Fruit fly (Drosophila melanogaster) whole organism, prepupa: ENCODE measurements around the gene nAChRalpha5.

ENCODE experiments used
- CG10631 ChIP-seq: fragments of 200-800 bp; sonication (Bioruptor generic); optimal IDR thresholded peaks from 2 replicates; lab custom pipeline; 2016; ENCODE audit warnings: missing biosample characterization, missing genetic modification characterization
- CG11294 ChIP-seq: fragments of 200-800 bp; sonication (Bioruptor generic); IDR thresholded peaks from 2 replicates; pipeline ENCODE4 v1.3.6; 2022; ENCODE audit warnings: missing biosample characterization, missing genetic modification characterization
- CG11762 ChIP-seq: fragments of 200-800 bp; sonication (Bioruptor generic); optimal IDR thresholded peaks from 3 replicates; lab custom pipeline; 2016; ENCODE audit warnings: missing biosample characterization, missing genetic modification characterization; ENCODE audit not compliant: insufficient read depth
- CG11902 ChIP-seq: fragments of 200-800 bp; sonication (Bioruptor generic); optimal IDR thresholded peaks from 3 replicates; lab custom pipeline; 2016; ENCODE audit warnings: missing biosample characterization, missing genetic modification characterization
- CG15336 ChIP-seq: fragments of 200-800 bp; sonication (Bioruptor generic); IDR thresholded peaks from 2 replicates; pipeline ENCODE4 v1.3.6; 2022; ENCODE audit warnings: missing biosample characterization, missing genetic modification characterization
- CG1621 ChIP-seq: fragments of 200-800 bp; sonication (Bioruptor generic); optimal IDR thresholded peaks from 3 replicates; lab custom pipeline; 2018; ENCODE audit warnings: missing biosample characterization, mild to moderate bottlenecking, missing genetic modification characterization
- CG3032 ChIP-seq: fragments of 200-800 bp; optimal IDR thresholded peaks from 2 replicates; lab custom pipeline; 2019; ENCODE audit warnings: missing biosample characterization, mild to moderate bottlenecking, missing genetic modification characterization, moderate library complexity
- CG31627 ChIP-seq: fragments of 200-800 bp; sonication (Bioruptor generic); optimal IDR thresholded peaks from 3 replicates; lab custom pipeline; 2016; ENCODE audit warnings: missing biosample characterization, missing genetic modification characterization
- CG32006 ChIP-seq: fragments of 200-800 bp; sonication (Bioruptor generic); optimal IDR thresholded peaks from 3 replicates; lab custom pipeline; 2017; ENCODE audit warnings: missing biosample characterization, mild to moderate bottlenecking, missing genetic modification characterization
- CG34406 ChIP-seq: fragments of 200-800 bp; sonication (Bioruptor generic); optimal IDR thresholded peaks from 3 replicates; lab custom pipeline; 2016; ENCODE audit warnings: missing biosample characterization, missing genetic modification characterization
- CG6163 ChIP-seq: fragments of 200-800 bp; sonication (Bioruptor generic); IDR thresholded peaks from 3 replicates; pipeline ENCODE4 v1.3.6; 2022; ENCODE audit warnings: missing biosample characterization, missing genetic modification characterization
- CG6276 ChIP-seq: fragments of 200-800 bp; sonication (Bioruptor generic); optimal IDR thresholded peaks from 2 replicates; lab custom pipeline; 2017; ENCODE audit warnings: missing biosample characterization, mild to moderate bottlenecking, missing genetic modification characterization
- CG6792 ChIP-seq: fragments of 200-800 bp; sonication (Bioruptor generic); optimal IDR thresholded peaks from 3 replicates; lab custom pipeline; 2016; ENCODE audit warnings: missing biosample characterization, missing genetic modification characterization
- CG6808 ChIP-seq: fragments of 200-800 bp; sonication (Bioruptor generic); optimal IDR thresholded peaks from 3 replicates; lab custom pipeline; 2017; ENCODE audit warnings: missing biosample characterization, missing genetic modification characterization, mild to moderate bottlenecking, moderate library complexity, missing genetic modification reagents
- CG6854 ChIP-seq: fragments of 200-800 bp; sonication (Bioruptor generic); optimal IDR thresholded peaks from 2 replicates; lab custom pipeline; 2017; ENCODE audit warnings: missing biosample characterization, mild to moderate bottlenecking, missing genetic modification characterization
- CG7368 ChIP-seq: fragments of 200-800 bp; sonication (Bioruptor generic); optimal IDR thresholded peaks from 3 replicates; lab custom pipeline; 2016; ENCODE audit warnings: missing biosample characterization, missing genetic modification characterization
- CG8119 ChIP-seq: fragments of 200-800 bp; sonication (Bioruptor generic); IDR thresholded peaks from 3 replicates; pipeline ENCODE4 v1.3.6; 2022; ENCODE audit warnings: missing biosample characterization, missing genetic modification characterization
- CG8319 ChIP-seq: fragments of 200-800 bp; sonication (Bioruptor generic); optimal IDR thresholded peaks from 3 replicates; lab custom pipeline; 2016; ENCODE audit warnings: missing biosample characterization, missing genetic modification characterization
- CG8632 ChIP-seq: fragments of 200-800 bp; sonication (Bioruptor generic); optimal IDR thresholded peaks from 3 replicates; lab custom pipeline; 2016; ENCODE audit warnings: missing biosample characterization, missing genetic modification characterization
- Eip78C ChIP-seq: fragments of 200-800 bp; sonication (Bioruptor generic); peaks from one replicate; lab custom pipeline; 2016; ENCODE audit warnings: missing biosample characterization, missing genetic modification characterization
- Eip93F ChIP-seq: fragments of 200-800 bp; sonication (Bioruptor generic); optimal IDR thresholded peaks from 2 replicates; lab custom pipeline; 2016; ENCODE audit warnings: missing biosample characterization, mild to moderate bottlenecking, missing genetic modification characterization
- Ets21C ChIP-seq: fragments of 200-800 bp; sonication (Bioruptor generic); optimal IDR thresholded peaks from 3 replicates; lab custom pipeline; 2016; ENCODE audit warnings: missing biosample characterization, missing genetic modification characterization
- Ets96B ChIP-seq: fragments of 200-800 bp; optimal IDR thresholded peaks from 2 replicates; lab custom pipeline; 2019; ENCODE audit warnings: missing biosample characterization, mild to moderate bottlenecking, missing genetic modification characterization, moderate library complexity
- Gug ChIP-seq: fragments of 200-800 bp; sonication (Bioruptor generic); IDR thresholded peaks from 2 replicates; pipeline ENCODE4 v1.3.6; 2022; ENCODE audit warnings: missing biosample characterization, missing genetic modification characterization
- Hr38 ChIP-seq: sonication (Bioruptor generic); optimal IDR thresholded peaks from 2 replicates; lab custom pipeline; 2016; ENCODE audit warnings: missing biosample characterization, missing genetic modification characterization
- Hr39 ChIP-seq: fragments of 200-800 bp; sonication (Bioruptor generic); optimal IDR thresholded peaks from 2 replicates; lab custom pipeline; 2016; ENCODE audit warnings: missing biosample characterization, missing genetic modification characterization
- Hr4 ChIP-seq: fragments of 200-800 bp; sonication (Bioruptor generic); optimal IDR thresholded peaks from 3 replicates; lab custom pipeline; 2016; ENCODE audit warnings: missing biosample characterization, missing genetic modification characterization
- Lpt ChIP-seq: fragments of 200-800 bp; sonication (Bioruptor generic); optimal IDR thresholded peaks from 3 replicates; lab custom pipeline; 2016; ENCODE audit warnings: missing biosample characterization, missing genetic modification characterization
- Met ChIP-seq: fragments of 200-800 bp; sonication (Bioruptor generic); optimal IDR thresholded peaks from 3 replicates; lab custom pipeline; 2016; ENCODE audit warnings: missing biosample characterization, missing genetic modification characterization
- Smox ChIP-seq: fragments of 200-800 bp; sonication (Bioruptor generic); optimal IDR thresholded peaks from 3 replicates; lab custom pipeline; 2016; ENCODE audit warnings: missing biosample characterization, missing genetic modification characterization
- Sox102F ChIP-seq: fragments of 200-800 bp; sonication (Bioruptor generic); optimal IDR thresholded peaks from 2 replicates; lab custom pipeline; 2016; ENCODE audit warnings: missing biosample characterization, mild to moderate bottlenecking, missing genetic modification characterization
- Sox14 ChIP-seq: fragments of 200-800 bp; sonication (Bioruptor generic); optimal IDR thresholded peaks from 3 replicates; lab custom pipeline; 2016; ENCODE audit warnings: missing biosample characterization, missing genetic modification characterization
- achi ChIP-seq: fragments of 200-800 bp; sonication (Bioruptor generic); optimal IDR thresholded peaks from 3 replicates; lab custom pipeline; 2016; ENCODE audit warnings: missing biosample characterization, missing genetic modification characterization
- cyc ChIP-seq: fragments of 200-800 bp; sonication (Bioruptor generic); optimal IDR thresholded peaks from 3 replicates; lab custom pipeline; 2016; ENCODE audit warnings: missing biosample characterization, missing genetic modification characterization
- dac ChIP-seq: fragments of 200-800 bp; sonication (Bioruptor generic); optimal IDR thresholded peaks from 2 replicates; lab custom pipeline; 2017; ENCODE audit warnings: missing biosample characterization, mild to moderate bottlenecking, missing genetic modification characterization
- dsx ChIP-seq: fragments of 200-800 bp; optimal IDR thresholded peaks from 3 replicates; lab custom pipeline; 2019; ENCODE audit warnings: missing biosample characterization, mild to moderate bottlenecking, missing genetic modification characterization, moderate library complexity; ENCODE audit not compliant: poor library complexity, severe bottlenecking
- eg ChIP-seq: fragments of 200-800 bp; sonication (Bioruptor generic); IDR thresholded peaks from 3 replicates; pipeline ENCODE4 v1.3.6; 2022; ENCODE audit warnings: missing biosample characterization, missing genetic modification characterization
- fd59A ChIP-seq: fragments of 200-800 bp; sonication (Bioruptor generic); optimal IDR thresholded peaks from 2 replicates; lab custom pipeline; 2017; ENCODE audit warnings: missing biosample characterization, mild to moderate bottlenecking, missing genetic modification characterization, missing genetic modification reagents
- fd85E ChIP-seq: fragments of 200-800 bp; sonication (Bioruptor generic); optimal IDR thresholded peaks from 3 replicates; lab custom pipeline; 2016; ENCODE audit warnings: missing biosample characterization, missing genetic modification characterization
- fkh ChIP-seq: fragments of 200-800 bp; sonication (Bioruptor generic); optimal IDR thresholded peaks from 3 replicates; lab custom pipeline; 2017; ENCODE audit warnings: missing biosample characterization, mild to moderate bottlenecking, missing genetic modification characterization, moderate library complexity
- lz ChIP-seq: fragments of 200-800 bp; sonication (Bioruptor generic); optimal IDR thresholded peaks from 3 replicates; lab custom pipeline; 2016; ENCODE audit warnings: missing biosample characterization, missing genetic modification characterization
- net ChIP-seq: fragments of 200-800 bp; sonication (Bioruptor generic); optimal IDR thresholded peaks from 3 replicates; lab custom pipeline; 2016; ENCODE audit warnings: missing biosample characterization, missing genetic modification characterization
- pdm3 ChIP-seq: fragments of 200-800 bp; sonication (Bioruptor generic); optimal IDR thresholded peaks from 3 replicates; lab custom pipeline; 2016; ENCODE audit warnings: missing biosample characterization, missing genetic modification characterization
- salr ChIP-seq, 2 experiments: fragments of 200-800 bp; sonication (Bioruptor generic); optimal IDR thresholded peaks; 3 replicates each; lab custom pipeline; 2016 to 2018; ENCODE audit warnings: missing biosample characterization in 2 of 2, missing genetic modification characterization in 2 of 2, mild to moderate bottlenecking in 1 of 2
- spab ChIP-seq: fragments of 200-800 bp; sonication (Bioruptor generic); optimal IDR thresholded peaks from 2 replicates; lab custom pipeline; 2017; ENCODE audit warnings: missing biosample characterization, mild to moderate bottlenecking, missing genetic modification characterization, missing genetic modification reagents
- ss ChIP-seq, 2 experiments: fragments of 200-800 bp; sonication (Bioruptor generic); optimal IDR thresholded peaks; 2 replicates in 1 of 2; 3 replicates in 1 of 2; lab custom pipeline; 2017 to 2018; ENCODE audit warnings: mild to moderate bottlenecking in 2 of 2, missing biosample characterization in 2 of 2, missing genetic modification characterization in 2 of 2, moderate library complexity in 1 of 2
- svp ChIP-seq: fragments of 200-800 bp; sonication (Bioruptor generic); peaks from one replicate; lab custom pipeline; 2016; ENCODE audit warnings: missing biosample characterization, missing genetic modification characterization
- topi ChIP-seq: fragments of 200-800 bp; sonication (Bioruptor generic); optimal IDR thresholded peaks from 3 replicates; lab custom pipeline; 2016; ENCODE audit warnings: missing biosample characterization, missing genetic modification characterization
- vri ChIP-seq: fragments of 200-800 bp; sonication (Bioruptor generic); optimal IDR thresholded peaks from 3 replicates; lab custom pipeline; 2016; ENCODE audit warnings: missing biosample characterization, mild to moderate bottlenecking, missing genetic modification characterization

The nAChRalpha5 gene

DNA sequence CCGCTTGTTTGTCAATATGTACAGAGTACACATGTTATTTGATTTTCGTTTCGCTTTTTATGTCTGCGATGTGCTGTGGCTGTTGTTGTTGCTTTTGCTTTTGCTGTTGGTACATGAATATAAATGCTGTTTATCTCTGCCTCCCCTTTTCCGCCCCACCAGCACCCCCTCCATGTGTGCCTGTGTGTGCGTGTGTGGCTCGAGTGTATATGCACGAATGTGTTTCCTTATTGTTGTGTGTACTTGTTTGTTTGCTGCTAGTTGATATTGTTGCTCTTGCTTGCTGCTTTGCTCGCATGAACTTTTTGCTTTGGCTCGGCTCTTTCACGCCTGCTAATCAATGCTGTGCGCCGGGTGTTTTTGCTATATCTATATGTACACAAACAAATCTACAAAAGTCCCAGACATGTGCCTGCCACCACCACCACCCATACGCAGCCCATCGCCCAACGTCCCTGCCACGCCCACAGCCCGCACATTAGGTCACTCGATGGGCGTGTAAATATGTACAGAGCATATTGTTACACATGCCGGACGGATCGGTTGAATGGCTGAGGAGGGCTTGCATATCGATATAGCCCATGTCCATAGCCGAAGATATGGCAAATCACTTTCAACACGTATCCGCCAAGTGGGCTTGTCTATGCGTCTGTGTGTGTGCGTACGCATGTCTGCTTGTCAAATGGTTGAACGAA, 15.8 kb upstream of the nAChRalpha5 start (continued):
- peak; percentile 81 for TF ChIP-seq vri (GFP tag; lab: Kevin White, UChicago)
- TF ChIP-seq fd59A, result peak; percentile 21
- TF ChIP-seq Sox14, result peak; percentile 57
- TF ChIP-seq Lpt, result peak; percentile 88
- TF ChIP-seq dac (GFP tag; lab: Kevin White, UChicago), result peak; percentile 59
- TF ChIP-seq svp, result peak; percentile 69
- TF ChIP-seq CG34406 (GFP tag; lab: Kevin White, UChicago), result peak; percentile 77
- TF ChIP-seq CG32006, result peak; percentile 21
- peak; percentile 91 for TF ChIP-seq CG6163

DNA sequence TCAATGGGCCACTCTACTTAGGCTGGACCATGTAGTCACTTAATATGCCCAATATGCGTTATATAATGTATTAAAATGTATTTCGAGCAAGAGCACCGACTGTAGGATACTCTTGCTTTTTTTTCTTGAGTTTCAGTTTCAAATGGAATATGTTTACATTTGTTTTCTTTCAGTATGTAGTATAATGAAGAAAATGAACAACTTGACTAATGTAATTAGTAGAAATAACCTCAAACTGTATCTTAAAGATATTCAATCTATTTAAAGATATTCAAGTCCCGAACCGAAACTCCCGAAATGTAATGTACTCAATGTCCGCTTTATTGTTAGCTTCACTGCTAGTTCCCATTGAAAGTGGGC, 15.2 kb upstream of the nAChRalpha5 start:
- TF ChIP-seq Eip93F (GFP tag; lab: Kevin White, UChicago) (no peak), Sox14 (peak; percentile 19), fd85E (no peak), Smox (GFP tag; lab: Kevin White, UChicago) (no peak), CG32006 (peak; percentile 80), CG8632 (GFP tag; lab: Kevin White, UChicago) (no peak), Eip78C (GFP tag; lab: Kevin White, UChicago) (peak; percentile 51), dsx (GFP tag; lab: Kevin White, UChicago) (no peak), CG6854 (GFP tag; lab: Kevin White, UChicago) (no peak), svp (peak; percentile 27), Sox102F (no peak), CG31627 (GFP tag; lab: Kevin White, UChicago) (peak; percentile 3), CG6163 (no peak; the same call in 2 of the 3 replicates), CG8119 (peak; percentile 51; the same call in 1 of the 3 replicates), fkh (GFP tag; lab: Kevin White, UChicago) (no peak), CG3032 (no peak), vri (GFP tag; lab: Kevin White, UChicago) (no peak), cyc (no peak), CG6276 (GFP tag; lab: Kevin White, UChicago) (peak; percentile 34), Gug (GFP tag; lab: Robert Waterston, UW) (no peak; the same call in 1 of the 2 replicates), Hr4 (peak; percentile 79), dac (GFP tag; lab: Kevin White, UChicago) (peak; percentile 14), topi (GFP tag; lab: Kevin White, UChicago) (no peak), eg (GFP tag; lab: Robert Waterston, UW) (peak; percentile 54; the same call in 2 of the 3 replicates), salr (GFP tag; optimal IDR thresholded peaks at IDR 0.05; lab: Kevin White, UChicago) (peak in 1 of 2 experiments; percentile 15), CG15336 (GFP tag; lab: Robert Waterston, UW) (peak; percentile 71), CG11902 (no peak), Hr39 (GFP tag; lab: Kevin White, UChicago) (no peak), pdm3 (GFP tag; lab: Kevin White, UChicago) (peak; percentile 39), lz (peak; percentile 31), CG11762 (GFP tag; lab: Kevin White, UChicago) (no peak), net (GFP tag; lab: Kevin White, UChicago) (peak; percentile 4), CG7368 (no peak), CG1621 (no peak), Hr38 (no peak), CG11294 (GFP tag; lab: Robert Waterston, UW) (peak; percentile 58), spab (GFP tag; lab: Kevin White, UChicago) (no peak), Ets21C (GFP tag; lab: Kevin White, UChicago) (no peak), CG10631 (GFP tag; lab: Kevin White, UChicago) (peak; percentile 45), achi (GFP tag; lab: Kevin White, UChicago) (peak; percentile 17), fd59A (no peak), CG6792 (no peak), Lpt (no peak), CG8319 (GFP tag; lab: Kevin White, UChicago) (no peak), Met (no peak), CG6808 (GFP tag; lab: Kevin White, UChicago) (no peak), Ets96B (tag; lab: Kevin White, UChicago) (no peak), ss (GFP tag; optimal IDR thresholded peaks at IDR 0.05; lab: Kevin White, UChicago) (no peak)
